Worm (Caenorhabditis elegans): ENCODE measurements around the gene spot-1.

The spot-1 gene

ce11 chrIII:7272088-7272487, 5.0 kb downstream of the spot-1 start:
- TF ChIP-seq ceh-91 (GFP tag; IDR thresholded peaks at IDR 0.05) (no peak), zfh-2 (GFP tag; conservative IDR thresholded peaks at IDR 0.05) (no peak; the same call in 1 of the 2 replicates), T07F8.4 (tag; optimal IDR thresholded peaks at IDR 0.05) (no peak), hmg-1.2 (GFP tag; IDR thresholded peaks at IDR 0.05) (peak; percentile 68), F33H1.4 (GFP tag; IDR thresholded peaks at IDR 0.05) (0 out of 2 replicates have a peak, but pooled peaks have one; percentile 9), chd-7 (tag; optimal IDR thresholded peaks at IDR 0.05) (peak; percentile 61), ekl-4 (GFP tag; IDR thresholded peaks at IDR 0.05) (no peak), tlf-1 (GFP tag; optimal IDR thresholded peaks at IDR 0.05) (no peak), lin-26 (GFP tag; IDR thresholded peaks at IDR 0.05) (peak; percentile 46; the same call in 1 of the 2 replicates), snpc-1.1 (tag; optimal IDR thresholded peaks at IDR 0.05; ENCODE audit: insufficient read depth) (no peak), let-526 (GFP tag; IDR thresholded peaks at IDR 0.05) (0 out of 2 replicates have a peak, but pooled peaks have one; percentile 46), Y53G8AR.9 (GFP tag; conservative IDR thresholded peaks at IDR 0.05) (peak; percentile 30; the same call in 1 of the 2 replicates), akir-1 (GFP tag; optimal IDR thresholded peaks at IDR 0.05) (no peak), nfyb-1 (GFP tag; IDR thresholded peaks at IDR 0.05) (peak; percentile 68), C06A6.2 (GFP tag; conservative IDR thresholded peaks at IDR 0.05) (no peak), ets-4 (GFP tag; optimal IDR thresholded peaks at IDR 0.05) (peak; percentile 18), hsf-1 (GFP tag; IDR thresholded peaks at IDR 0.05) (no peak), snpc-4 (GFP tag; optimal IDR thresholded peaks at IDR 0.05) (no peak), snpc-4 (tag; optimal IDR thresholded peaks at IDR 0.05) (peak in 1 of 4 experiments; percentile 6), Y79H2A.3 (GFP tag; conservative IDR thresholded peaks at IDR 0.05) (no peak), xnd-1 (tag; optimal IDR thresholded peaks at IDR 0.05) (no peak), lir-1 (GFP tag; conservative IDR thresholded peaks at IDR 0.05) (peak; percentile 41; the same call in 1 of the 2 replicates), attf-5 (GFP tag; optimal IDR thresholded peaks at IDR 0.05) (peak; percentile 74), rcor-1 (GFP tag; IDR thresholded peaks at IDR 0.05) (no peak), tbp1 (GFP tag; optimal IDR thresholded peaks at IDR 0.05) (peak; percentile 39), Y53F4B.3 (GFP tag; IDR thresholded peaks at IDR 0.05) (no peak), gei-17 (GFP tag; optimal IDR thresholded peaks at IDR 0.05) (peak; percentile 18), attf-3 (GFP tag; conservative IDR thresholded peaks at IDR 0.05) (0 out of 2 replicates have a peak, but pooled peaks have one; percentile 16), ccch-3 (GFP tag; optimal IDR thresholded peaks at IDR 0.05) (no peak), pbrm-1 (GFP tag; IDR thresholded peaks at IDR 0.05) (0 out of 2 replicates have a peak, but pooled peaks have one; percentile 52), zim-3 (tag; optimal IDR thresholded peaks at IDR 0.05) (no peak), athp-1 (tag; optimal IDR thresholded peaks at IDR 0.05) (no peak), ceh-27 (GFP tag; optimal IDR thresholded peaks at IDR 0.05) (peak; percentile 37), mcd-1 (GFP tag; IDR thresholded peaks at IDR 0.05) (peak; percentile 61), B0035.1 (tag; optimal IDR thresholded peaks at IDR 0.05) (no peak), B0336.3 (GFP tag; IDR thresholded peaks at IDR 0.05) (no peak), lin-54 (GFP tag; optimal IDR thresholded peaks at IDR 0.05) (peak; percentile 20), dox-1 (GFP tag; IDR thresholded peaks at IDR 0.05) (peak; percentile 43; the same call in 1 of the 2 replicates), madf-6 (GFP tag; IDR thresholded peaks at IDR 0.05) (peak; percentile 37; the same call in 1 of the 2 replicates), efl-1 (GFP tag; optimal IDR thresholded peaks at IDR 0.05) (no peak), cebp-1 (GFP tag; IDR thresholded peaks at IDR 0.05) (no peak; the same call in 1 of the 2 replicates), cebp-1 (tag; optimal IDR thresholded peaks at IDR 0.05) (peak; percentile 74), atf-7 (tag; optimal IDR thresholded peaks at IDR 0.05) (peak; percentile 53), pha-4 (tag; optimal IDR thresholded peaks at IDR 0.05) (no peak), mes-4 (tag; optimal IDR thresholded peaks at IDR 0.05) (no peak), nhr-80 (tag; optimal IDR thresholded peaks at IDR 0.05) (peak; percentile 27), K12H6.12 (tag; optimal IDR thresholded peaks at IDR 0.05) (peak; percentile 60), hrde-1 (tag; optimal IDR thresholded peaks at IDR 0.05; ENCODE audit: borderline replicate concordance) (no peak), D2030.7 (GFP tag; IDR thresholded peaks at IDR 0.05) (no peak)
